Worm (Caenorhabditis elegans): ENCODE data around the gene dos-2.

dos-2 gene

ce11 chrII:3960276-3960675 lies 15.8 kb upstream of the dos-2 start:
- TF ChIP-seq nhr-77 (tag; optimal IDR thresholded peaks at IDR 0.05) (no peak), T26A8.4 (GFP tag; IDR thresholded peaks at IDR 0.05) (no peak), lin-13 (GFP tag; optimal IDR thresholded peaks at IDR 0.05) (no peak), ces-1 (GFP tag; optimal IDR thresholded peaks at IDR 0.05) (no peak), R02D3.7 (tag; optimal IDR thresholded peaks at IDR 0.05) (no peak), mes-2 (tag; optimal IDR thresholded peaks at IDR 0.05; ENCODE audit: poor library complexity, severe bottlenecking) (no peak), egl-43 (GFP tag; IDR thresholded peaks at IDR 0.05) (no peak), madf-9 (GFP tag; conservative IDR thresholded peaks at IDR 0.05) (no peak), mdl-1 (tag; optimal IDR thresholded peaks at IDR 0.05) (peak in 1 of 2 experiments; percentile 7), hmg-1.1 (GFP tag; IDR thresholded peaks at IDR 0.05) (no peak), unc-39 (tag; optimal IDR thresholded peaks at IDR 0.05) (no peak), F10B5.3 (tag; optimal IDR thresholded peaks at IDR 0.05) (no peak), dpl-1 (GFP tag; optimal IDR thresholded peaks at IDR 0.05) (no peak), spr-3 (GFP tag; optimal IDR thresholded peaks at IDR 0.05) (no peak), aha-1 (tag) (peak; percentile 87), fkh-10 (GFP tag; optimal IDR thresholded peaks at IDR 0.05) (peak; percentile 82), egl-27 (tag; optimal IDR thresholded peaks at IDR 0.05) (no peak), mxl-2 (GFP tag; conservative IDR thresholded peaks at IDR 0.05) (no peak), ceh-82 (tag; optimal IDR thresholded peaks at IDR 0.05) (no peak), F49E8.2 (tag; optimal IDR thresholded peaks at IDR 0.05; ENCODE audit: borderline replicate concordance) (no peak), nhr-28 (tag; optimal IDR thresholded peaks at IDR 0.05) (no peak), nhr-102 (tag; optimal IDR thresholded peaks at IDR 0.05) (no peak), ctbp-1 (GFP tag; IDR thresholded peaks at IDR 0.05) (0 out of 2 replicates have a peak, but pooled peaks have one; percentile 37), ceh-62 (tag; optimal IDR thresholded peaks at IDR 0.05) (no peak), mep-1 (tag; optimal IDR thresholded peaks at IDR 0.05) (peak; percentile 37), unc-62 (GFP tag; optimal IDR thresholded peaks at IDR 0.05 in 1 of 2) (peak in 1 of 2 experiments; percentile 90), unc-62 (tag; optimal IDR thresholded peaks at IDR 0.05) (no peak), tag-97 (GFP tag; IDR thresholded peaks at IDR 0.05) (no peak), mdt-29 (GFP tag; IDR thresholded peaks at IDR 0.05) (no peak), lsy-2 (tag; optimal IDR thresholded peaks at IDR 0.05) (peak in 1 of 2 experiments; percentile 55)

ce11 chrII:3961256-3961655 lies 14.8 kb upstream of the dos-2 start:
- TF ChIP-seq tra-1 (GFP tag; IDR thresholded peaks at IDR 0.05) (no peak), ceh-62 (tag; optimal IDR thresholded peaks at IDR 0.05) (no peak), saeg-2 (GFP tag; IDR thresholded peaks at IDR 0.05) (no peak), mdt-29 (GFP tag; IDR thresholded peaks at IDR 0.05) (no peak), spr-3 (GFP tag; optimal IDR thresholded peaks at IDR 0.05) (no peak), hif-1 (tag; optimal IDR thresholded peaks at IDR 0.05) (no peak), hmg-1.1 (GFP tag; IDR thresholded peaks at IDR 0.05) (0 out of 2 replicates have a peak, but pooled peaks have one; percentile 30), ztf-7 (tag; optimal IDR thresholded peaks at IDR 0.05) (no peak), zfp-3 (GFP tag; conservative IDR thresholded peaks at IDR 0.05) (no peak), ztf-11 (tag; optimal IDR thresholded peaks at IDR 0.05) (no peak), D1046.2 (GFP tag; IDR thresholded peaks at IDR 0.05) (no peak), lin-15B (tag; optimal IDR thresholded peaks at IDR 0.05) (no peak), madf-5 (GFP tag; IDR thresholded peaks at IDR 0.05) (no peak), set-16 (GFP tag; IDR thresholded peaks at IDR 0.05) (peak; percentile 23; the same call in 1 of the 2 replicates), mep-1 (tag; optimal IDR thresholded peaks at IDR 0.05) (peak; percentile 5), nhr-41 (GFP tag; IDR thresholded peaks at IDR 0.05) (no peak), attf-4 (tag; optimal IDR thresholded peaks at IDR 0.05) (no peak)
